Worm (Caenorhabditis elegans) whole organism, late embryonic: ENCODE results near the gene T05C12.1.

ENCODE experiments used
- ceh-45 ChIP-seq: fragments of 200-800 bp; sonication (Bioruptor generic); IDR thresholded peaks from 2 replicates; pipeline ENCODE4 v1.3.6; 2022; ENCODE audit warnings: missing genetic modification reagents, missing genetic modification characterization, missing compliant biosample characterization
- madf-2 ChIP-seq: sonication (generic microtip); optimal IDR thresholded peaks from 2 replicates; lab custom pipeline; 2017; ENCODE audit warnings: missing genetic modification characterization, missing compliant biosample characterization
- mec-3 ChIP-seq: sonication (generic microtip); optimal IDR thresholded peaks from 2 replicates; lab custom pipeline; 2016; ENCODE audit warnings: borderline replicate concordance, missing genetic modification characterization, missing compliant biosample characterization
- pqm-1 ChIP-seq: sonication (generic microtip); optimal IDR thresholded peaks from 2 replicates; lab custom pipeline; 2016; ENCODE audit warnings: missing genetic modification characterization, missing compliant biosample characterization
- unc-55 ChIP-seq: sonication (generic microtip); optimal IDR thresholded peaks from 2 replicates; lab custom pipeline; 2017; ENCODE audit warnings: missing biosample characterization, missing genetic modification reagents, missing genetic modification characterization

DNA sequence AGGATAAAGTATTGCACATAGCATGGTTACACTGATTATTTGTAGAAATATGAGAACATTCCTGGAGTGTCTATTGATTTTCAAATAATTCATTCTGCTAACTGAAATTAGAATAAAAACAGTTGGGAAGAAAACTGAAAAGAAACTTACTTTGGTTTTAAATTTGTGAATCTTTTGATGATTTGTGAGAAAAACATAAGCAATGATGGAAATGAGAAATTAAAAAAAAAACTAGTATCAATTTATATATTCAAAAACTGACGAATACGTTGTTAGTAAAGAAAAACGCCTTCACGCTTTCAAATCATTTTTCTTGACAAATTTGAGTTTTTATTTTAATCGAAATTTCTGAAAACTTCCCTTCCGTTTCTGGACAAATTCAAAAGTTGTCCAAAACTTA lies 19.6 kb downstream of the T05C12.1 start, which contains the start of gene T05C12.9:
- TF ChIP-seq unc-55 (GFP tag; lab: Kevin White, UChicago), result no peak
- TF ChIP-seq mec-3 (tag; lab: Kevin White, UChicago), result no peak
- no peak for TF ChIP-seq ceh-45 (GFP tag; lab: Robert Waterston, UW)
- TF ChIP-seq pqm-1 (tag; lab: Kevin White, UChicago), result no peak
- TF ChIP-seq madf-2 (tag; lab: Kevin White, UChicago), result no peak
